Worm (Caenorhabditis elegans) whole organism, L3 larva: ENCODE results near the gene M70.1.

Experiments used
- aly-2 ChIP-seq: fragments of 150-350 bp; optimal IDR thresholded peaks from 2 replicates; lab custom pipeline; 2014; ENCODE audit warnings: missing biosample characterization, missing genetic modification characterization
- ama-1 ChIP-seq: fragments of 150-350 bp; optimal IDR thresholded peaks from 2 replicates; lab custom pipeline; 2018
- ceh-28 ChIP-seq: fragments of 150-350 bp; optimal IDR thresholded peaks from 2 replicates; lab custom pipeline; 2014; ENCODE audit warnings: missing biosample characterization, missing genetic modification reagents, missing genetic modification characterization
- elt-1 ChIP-seq: fragments of 150-350 bp; optimal IDR thresholded peaks from 2 replicates; lab custom pipeline; 2014; ENCODE audit warnings: missing biosample characterization, missing genetic modification characterization
- elt-2 ChIP-seq: sonication (generic microtip); optimal IDR thresholded peaks from 2 replicates; lab custom pipeline; 2016; ENCODE audit warnings: missing genetic modification reagents, mild to moderate bottlenecking, missing genetic modification characterization, missing compliant biosample characterization
- hmg-11 ChIP-seq: sonication (generic microtip); optimal IDR thresholded peaks from 2 replicates; lab custom pipeline; 2016; ENCODE audit warnings: missing genetic modification characterization, missing compliant biosample characterization
- lin-39 ChIP-seq: fragments of 150-350 bp; optimal IDR thresholded peaks from 2 replicates; lab custom pipeline; 2018; ENCODE audit warnings: missing biosample characterization, missing genetic modification reagents, missing genetic modification characterization
- nhr-11 ChIP-seq: fragments of 150-350 bp; optimal IDR thresholded peaks from 2 replicates; lab custom pipeline; 2014; ENCODE audit warnings: missing biosample characterization, missing genetic modification characterization
- nhr-12 ChIP-seq: fragments of 150-350 bp; optimal IDR thresholded peaks from 2 replicates; lab custom pipeline; 2014; ENCODE audit warnings: missing biosample characterization, missing genetic modification characterization
- nhr-237 ChIP-seq: fragments of 150-350 bp; optimal IDR thresholded peaks from 2 replicates; lab custom pipeline; 2014; ENCODE audit warnings: missing biosample characterization, missing genetic modification characterization
- nhr-25 ChIP-seq: sonication (generic microtip); optimal IDR thresholded peaks from 2 replicates; lab custom pipeline; 2017; ENCODE audit warnings: missing biosample characterization, missing genetic modification characterization
- pha-4 ChIP-seq: fragments of 150-350 bp; optimal IDR thresholded peaks from 2 replicates; lab custom pipeline; 2014; ENCODE audit warnings: missing biosample characterization, missing genetic modification reagents, missing genetic modification characterization
- ztf-4 ChIP-seq: fragments of 150-350 bp; optimal IDR thresholded peaks from 2 replicates; lab custom pipeline; 2014; ENCODE audit warnings: missing biosample characterization, missing genetic modification characterization

DNA sequence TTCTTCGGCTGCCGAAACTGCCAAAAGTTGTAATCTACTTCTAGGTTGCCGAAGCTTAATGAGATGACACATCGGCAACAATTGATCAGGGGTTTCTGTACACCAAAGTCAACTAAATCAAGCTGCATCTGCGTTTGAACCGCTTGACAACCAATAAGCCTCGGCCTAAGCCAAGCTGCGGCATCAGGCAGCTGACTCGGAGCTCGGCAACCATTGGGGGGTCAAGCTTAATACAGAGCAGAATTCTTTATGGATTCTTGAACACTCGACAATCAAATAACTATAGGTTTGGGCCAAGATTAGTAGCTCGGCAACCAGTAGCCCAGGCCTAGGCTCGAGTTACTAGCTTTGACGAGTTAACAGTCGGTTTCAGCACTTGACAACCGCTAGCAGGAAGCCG, 24.8 kb upstream of the M70.1 start:
- TF ChIP-seq ztf-4 (tag; lab: Kevin White, UChicago) (no peak), elt-2 (tag; lab: Kevin White, UChicago) (no peak), pha-4 (no peak), elt-1 (tag; lab: Kevin White, UChicago) (no peak), nhr-25 (no peak), aly-2 (tag; lab: Kevin White, UChicago) (no peak), nhr-12 (tag; lab: Kevin White, UChicago) (no peak), nhr-11 (no peak), ama-1 (lab: Kevin White, UChicago) (no peak), ceh-28 (tag; lab: Kevin White, UChicago) (no peak), lin-39 (no peak), hmg-11 (tag; lab: Kevin White, UChicago) (no peak), nhr-237 (tag; lab: Kevin White, UChicago) (no peak)
